Worm (Caenorhabditis elegans) whole organism, mixed stage, embryonic: ENCODE results near the gene mec-15.

ENCODE experiments used
- M03D4.4 ChIP-seq: sonication (generic microtip); optimal IDR thresholded peaks from 2 replicates; lab custom pipeline; 2017; ENCODE audit warnings: mild to moderate bottlenecking, missing genetic modification characterization, missing compliant biosample characterization
- blmp-1 ChIP-seq: fragments of 150-350 bp; optimal IDR thresholded peaks from 2 replicates; lab custom pipeline; 2014; ENCODE audit warnings: missing biosample characterization, missing genetic modification characterization
- ceh-39 ChIP-seq: fragments of 150-350 bp; optimal IDR thresholded peaks from 2 replicates; lab custom pipeline; 2014; ENCODE audit warnings: missing biosample characterization, missing genetic modification characterization
- ceh-43 ChIP-seq: fragments of 200-800 bp; sonication (Bioruptor generic); optimal IDR thresholded peaks from 2 replicates; lab custom pipeline; 2018; ENCODE audit warnings: mild to moderate bottlenecking, missing genetic modification characterization, moderate library complexity, missing compliant biosample characterization
- ceh-83 ChIP-seq: fragments of 200-800 bp; sonication (Bioruptor generic); optimal IDR thresholded peaks from 2 replicates; lab custom pipeline; 2018; ENCODE audit warnings: mild to moderate bottlenecking, missing genetic modification characterization, missing compliant biosample characterization
- ces-1 ChIP-seq: fragments of 150-350 bp; optimal IDR thresholded peaks from 2 replicates; lab custom pipeline; 2014; ENCODE audit warnings: missing biosample characterization, missing genetic modification reagents, missing genetic modification characterization
- cnd-1 ChIP-seq: fragments of 200-800 bp; sonication (Bioruptor generic); optimal IDR thresholded peaks from 2 replicates; lab custom pipeline; 2018; ENCODE audit warnings: mild to moderate bottlenecking, missing genetic modification characterization, missing compliant biosample characterization
- drap-1 ChIP-seq: fragments of 200-800 bp; sonication (Bioruptor generic); optimal IDR thresholded peaks from 3 replicates; lab custom pipeline; 2018; ENCODE audit warnings: mild to moderate bottlenecking, missing genetic modification characterization, missing compliant biosample characterization
- elt-3 ChIP-seq: fragments of 150-350 bp; optimal IDR thresholded peaks from 2 replicates; lab custom pipeline; 2014; ENCODE audit warnings: missing biosample characterization, missing genetic modification characterization
- flh-1 ChIP-seq: fragments of 200-800 bp; sonication (Bioruptor generic); optimal IDR thresholded peaks from 2 replicates; lab custom pipeline; 2018; ENCODE audit warnings: mild to moderate bottlenecking, missing genetic modification characterization, moderate library complexity, missing compliant biosample characterization
- ham-2 ChIP-seq: fragments of 200-800 bp; sonication (Bioruptor generic); optimal IDR thresholded peaks from 2 replicates; lab custom pipeline; 2018; ENCODE audit warnings: mild to moderate bottlenecking, missing genetic modification characterization, missing compliant biosample characterization
- hlh-1 ChIP-seq: fragments of 150-350 bp; optimal IDR thresholded peaks from 2 replicates; lab custom pipeline; 2014; ENCODE audit warnings: missing biosample characterization, missing genetic modification reagents, missing genetic modification characterization
- lin-13 ChIP-seq: fragments of 150-350 bp; optimal IDR thresholded peaks from 2 replicates; lab custom pipeline; 2014; ENCODE audit warnings: missing biosample characterization, missing genetic modification characterization
- lin-32 ChIP-seq: fragments of 200-800 bp; sonication (Bioruptor generic); optimal IDR thresholded peaks from 2 replicates; lab custom pipeline; 2018; ENCODE audit warnings: mild to moderate bottlenecking, missing genetic modification characterization, missing compliant biosample characterization
- lsy-2 ChIP-seq: fragments of 150-350 bp; optimal IDR thresholded peaks from 2 replicates; lab custom pipeline; 2014; ENCODE audit warnings: missing biosample characterization, missing genetic modification characterization
- mep-1 ChIP-seq: fragments of 150-350 bp; optimal IDR thresholded peaks from 2 replicates; lab custom pipeline; 2017; ENCODE audit warnings: missing biosample characterization, missing genetic modification reagents, missing genetic modification characterization, inconsistent platforms
- mls-2 ChIP-seq: sonication (generic microtip); optimal IDR thresholded peaks from 2 replicates; lab custom pipeline; 2016; ENCODE audit warnings: mild to moderate bottlenecking, missing genetic modification characterization, moderate library complexity, missing compliant biosample characterization
- nhr-12 ChIP-seq: fragments of 150-350 bp; optimal IDR thresholded peaks from 2 replicates; lab custom pipeline; 2014; ENCODE audit warnings: missing biosample characterization, missing genetic modification characterization
- nhr-237 ChIP-seq: fragments of 150-350 bp; optimal IDR thresholded peaks from 2 replicates; lab custom pipeline; 2014; ENCODE audit warnings: missing biosample characterization, missing genetic modification characterization
- nhr-28 ChIP-seq: fragments of 150-350 bp; optimal IDR thresholded peaks from 2 replicates; lab custom pipeline; 2014; ENCODE audit warnings: missing biosample characterization, missing genetic modification characterization
- nhr-76 ChIP-seq: sonication (generic microtip); optimal IDR thresholded peaks from 2 replicates; lab custom pipeline; 2017; ENCODE audit warnings: missing biosample characterization, missing genetic modification characterization
- sem-2 ChIP-seq: fragments of 200-800 bp; sonication (Bioruptor generic); optimal IDR thresholded peaks from 2 replicates; lab custom pipeline; 2018; ENCODE audit warnings: mild to moderate bottlenecking, missing genetic modification characterization, missing compliant biosample characterization
- sptf-1 ChIP-seq: sonication (generic microtip); optimal IDR thresholded peaks from 2 replicates; lab custom pipeline; 2017; ENCODE audit warnings: mild to moderate bottlenecking, missing genetic modification characterization, moderate library complexity, missing compliant biosample characterization
- tbx-8 ChIP-seq: fragments of 200-800 bp; sonication (Bioruptor generic); optimal IDR thresholded peaks from 2 replicates; lab custom pipeline; 2018; ENCODE audit warnings: mild to moderate bottlenecking, missing genetic modification characterization, moderate library complexity, missing compliant biosample characterization
- unc-120 ChIP-seq: sonication (generic microtip); optimal IDR thresholded peaks from 2 replicates; lab custom pipeline; 2017; ENCODE audit warnings: missing genetic modification characterization, missing compliant biosample characterization; ENCODE audit not compliant: poor library complexity, severe bottlenecking
- unc-39 ChIP-seq: fragments of 150-350 bp; optimal IDR thresholded peaks from 2 replicates; lab custom pipeline; 2014; ENCODE audit warnings: missing biosample characterization, missing genetic modification characterization
- unc-62 ChIP-seq: fragments of 150-350 bp; optimal IDR thresholded peaks from 2 replicates; lab custom pipeline; 2014; ENCODE audit warnings: missing biosample characterization, missing genetic modification reagents, missing genetic modification characterization
- zip-8 ChIP-seq: fragments of 150-350 bp; optimal IDR thresholded peaks from 2 replicates; lab custom pipeline; 2014; ENCODE audit warnings: missing biosample characterization, missing genetic modification characterization
- ztf-11 ChIP-seq: fragments of 150-350 bp; optimal IDR thresholded peaks from 2 replicates; lab custom pipeline; 2014; ENCODE audit warnings: missing biosample characterization, missing genetic modification characterization

mec-15 gene

ce11 chrII:10198486-10198885 lies 41.0 kb downstream of the mec-15 start:
- no peak for TF ChIP-seq nhr-28 (tag; lab: Kevin White, UChicago)
- TF ChIP-seq ceh-39 (tag; lab: Kevin White, UChicago) = no peak
- TF ChIP-seq ztf-11 = no peak
- no peak for TF ChIP-seq elt-3
- no peak for TF ChIP-seq mep-1 (tag; lab: Kevin White, UChicago)
- no peak for TF ChIP-seq ces-1 (GFP tag; lab: Kevin White, UChicago)
- TF ChIP-seq tbx-8 (GFP tag; lab: Kevin White, UChicago) = no peak
- no peak for TF ChIP-seq nhr-76 (tag; lab: Kevin White, UChicago)

ce11 chrII:10197091-10197675 lies 42.3 kb downstream of the mec-15 start, which contains the start of gene R05H5.3:
R05H5.3 (plus strand) TSS chrII:10197625.
- TF ChIP-seq ceh-43 (no peak), tbx-8 (GFP tag; lab: Kevin White, UChicago) (no peak), mls-2 (tag; lab: Kevin White, UChicago) (no peak), lin-32 (GFP tag; lab: Kevin White, UChicago) (no peak), hlh-1 (tag; lab: Kevin White, UChicago) (no peak), ham-2 (no peak), unc-39 (tag; lab: Kevin White, UChicago) (no peak), unc-120 (no peak), sem-2 (GFP tag; lab: Kevin White, UChicago) (no peak), cnd-1 (tag; lab: Kevin White, UChicago) (no peak), ceh-39 (tag; lab: Kevin White, UChicago) (no peak), nhr-237 (tag; lab: Kevin White, UChicago) (no peak), blmp-1 (tag; lab: Kevin White, UChicago) (no peak), ceh-83 (GFP tag; lab: Kevin White, UChicago) (no peak), nhr-12 (tag; lab: Kevin White, UChicago) (no peak), ces-1 (GFP tag; lab: Kevin White, UChicago) (no peak), sptf-1 (tag; lab: Kevin White, UChicago) (no peak), drap-1 (GFP tag; lab: Kevin White, UChicago) (no peak), nhr-28 (tag; lab: Kevin White, UChicago) (no peak)

ce11 chrII:10194605-10195004 lies 44.9 kb downstream of the mec-15 start, which contains the start of gene srb-6:
srb-6 (plus strand) TSS chrII:10194905.
- TF ChIP-seq sem-2 (GFP tag; lab: Kevin White, UChicago) (no peak), mls-2 (tag; lab: Kevin White, UChicago) (no peak), ceh-43 (no peak), unc-39 (tag; lab: Kevin White, UChicago) (no peak), mep-1 (tag; lab: Kevin White, UChicago) (no peak), M03D4.4 (tag; lab: Kevin White, UChicago) (no peak), unc-120 (no peak), unc-62 (no peak), lin-13 (tag; lab: Kevin White, UChicago) (no peak), drap-1 (GFP tag; lab: Kevin White, UChicago) (no peak), flh-1 (no peak), zip-8 (tag; lab: Kevin White, UChicago) (no peak), cnd-1 (tag; lab: Kevin White, UChicago) (no peak), ces-1 (GFP tag; lab: Kevin White, UChicago) (no peak)

ce11 chrII:10192207-10192606 lies 47.3 kb downstream of the mec-15 start, which contains the start of gene R05H5.7:
R05H5.7 (plus strand) TSS chrII:10192507.
- TF ChIP-seq ham-2 = no peak

ce11 chrII:10189369-10189768 lies 50.1 kb downstream of the mec-15 start, which contains the start of gene cdc-25.4:
cdc-25.4 (minus strand) TSS chrII:10189469.
- TF ChIP-seq nhr-12 (tag; lab: Kevin White, UChicago) = no peak

- TF ChIP-seq lsy-2 (tag; lab: Kevin White, UChicago) (no peak), zip-8 (tag; lab: Kevin White, UChicago) (no peak), elt-3 (no peak), unc-62 (no peak)
Observed at ce11 chrII:10187808-10188207, 51.7 kb downstream of the mec-15 start, which contains the start of gene srd-2. srd-2 (minus strand) TSS chrII:10187908.
